Worm (Caenorhabditis elegans) whole organism, young adult: ENCODE results near the gene E02H4.8.

ENCODE experiments used
- F23B12.7 ChIP-seq: sonication (generic microtip); optimal IDR thresholded peaks from 2 replicates; lab custom pipeline; 2017; ENCODE audit warnings: missing genetic modification characterization, mild to moderate bottlenecking, missing compliant biosample characterization, antibody characterized with exemption, moderate library complexity; ENCODE audit not compliant: insufficient read depth
- Y56A3A.18 ChIP-seq: fragments of 200-800 bp; sonication (Bioruptor generic); IDR thresholded peaks from 2 replicates; pipeline ENCODE4 v1.3.6; 2022; ENCODE audit warnings: missing genetic modification reagents, missing genetic modification characterization, missing compliant biosample characterization
- ceh-79 ChIP-seq: sonication (generic microtip); optimal IDR thresholded peaks from 2 replicates; lab custom pipeline; 2017; ENCODE audit warnings: mild to moderate bottlenecking, missing genetic modification characterization, missing compliant biosample characterization
- egl-44 ChIP-seq: fragments of 200-800 bp; sonication (Bioruptor generic); IDR thresholded peaks from 2 replicates; pipeline ENCODE4 v1.3.6; 2022; ENCODE audit warnings: missing genetic modification reagents, missing genetic modification characterization, missing compliant biosample characterization
- gei-17 ChIP-seq: fragments of 200-800 bp; sonication (Bioruptor generic); optimal IDR thresholded peaks from 2 replicates; lab custom pipeline; 2018; ENCODE audit warnings: mild to moderate bottlenecking, missing genetic modification characterization, missing compliant biosample characterization
- hlh-26 ChIP-seq: fragments of 200-800 bp; sonication (Bioruptor generic); conservative IDR thresholded peaks from 2 replicates; pipeline ENCODE4 v1.3.6; 2022; ENCODE audit warnings: missing genetic modification reagents, missing genetic modification characterization, missing compliant biosample characterization
- let-526 ChIP-seq: fragments of 200-800 bp; sonication (Bioruptor generic); IDR thresholded peaks from 2 replicates; pipeline ENCODE4 v1.3.6; 2022; ENCODE audit warnings: missing genetic modification reagents, missing genetic modification characterization, missing compliant biosample characterization
- lin-35 ChIP-seq, 3 experiments: fragments of 150-350 bp in 2 of 3; sonication (generic microtip) in 1 of 3; optimal IDR thresholded peaks; 2 replicates each; lab custom pipeline; 2014 to 2018; ENCODE audit warnings: missing biosample characterization in 3 of 3, missing genetic modification characterization in 3 of 3, missing genetic modification reagents in 3 of 3
- nhr-90 ChIP-seq: sonication (generic microtip); optimal IDR thresholded peaks from 2 replicates; lab custom pipeline; 2016; ENCODE audit warnings: missing genotype, mild to moderate bottlenecking, missing genetic modification characterization, missing compliant biosample characterization
- rcor-1 ChIP-seq: fragments of 200-800 bp; sonication (Bioruptor generic); IDR thresholded peaks from 2 replicates; pipeline ENCODE4 v1.3.6; 2022; ENCODE audit warnings: missing genetic modification reagents, missing genetic modification characterization, missing compliant biosample characterization
- snpc-1.1 ChIP-seq: sonication (generic microtip); optimal IDR thresholded peaks from 2 replicates; lab custom pipeline; 2017; ENCODE audit warnings: missing genetic modification characterization, mild to moderate bottlenecking, missing compliant biosample characterization, antibody characterized with exemption, moderate library complexity, missing genotype, missing genetic modification reagents; ENCODE audit not compliant: insufficient read depth
- snpc-3.4 ChIP-seq: sonication (generic microtip); optimal IDR thresholded peaks from 2 replicates; lab custom pipeline; 2017; ENCODE audit warnings: missing genetic modification characterization, mild to moderate bottlenecking, missing compliant biosample characterization, antibody characterized with exemption, moderate library complexity, missing genotype, missing genetic modification reagents
- snpc-4 ChIP-seq, 5 experiments: fragments of 150-350 bp in 1 of 5; sonication (generic microtip) in 4 of 5; optimal IDR thresholded peaks; 2 replicates each; lab custom pipeline; 2014 to 2018; ENCODE audit warnings: missing genetic modification characterization in 5 of 5, missing biosample characterization in 3 of 5, antibody characterized with exemption in 2 of 5, mild to moderate bottlenecking in 2 of 5, missing compliant biosample characterization in 2 of 5, missing genotype in 2 of 5, moderate library complexity in 2 of 5, missing genetic modification reagents in 1 of 5
- unc-130 ChIP-seq: sonication (generic microtip); optimal IDR thresholded peaks from 2 replicates; lab custom pipeline; 2016; ENCODE audit warnings: missing genetic modification reagents, missing genetic modification characterization, missing compliant biosample characterization

DNA sequence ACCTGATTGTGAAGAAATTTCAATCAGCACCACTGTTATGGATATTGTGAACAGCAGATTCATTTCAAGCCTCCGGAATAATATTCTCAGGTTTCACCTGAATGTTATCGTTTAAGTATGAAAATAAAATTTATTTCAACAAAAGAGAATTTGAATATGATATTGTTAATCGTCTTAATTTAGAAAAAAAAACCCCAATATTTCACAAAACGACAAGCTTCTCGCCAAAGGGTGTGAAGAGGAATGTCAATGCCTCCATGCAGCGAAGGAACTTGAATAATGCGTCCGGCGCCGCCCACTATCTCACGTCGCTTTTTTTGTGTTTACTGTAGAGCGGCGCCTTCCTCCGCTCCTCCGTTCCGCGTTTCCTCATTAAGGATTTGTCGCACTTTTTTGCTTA is 39.7 kb upstream of the E02H4.8 start, which contains the start of gene C11H1.5:
- TF ChIP-seq lin-35 (GFP tag; optimal IDR thresholded peaks at IDR 0.05; lab: Kevin White, UChicago) (no peak), snpc-4 (GFP tag; optimal IDR thresholded peaks at IDR 0.05; lab: Kevin White, UChicago) (no peak), snpc-4 (tag; optimal IDR thresholded peaks at IDR 0.05; lab: Kevin White, UChicago) (no peak), egl-44 (GFP tag; lab: Robert Waterston, UW) (no peak), unc-130 (no peak), hlh-26 (no peak), F23B12.7 (tag; lab: Kevin White, UChicago) (no peak), rcor-1 (GFP tag; lab: Robert Waterston, UW) (no peak), nhr-90 (tag; lab: Kevin White, UChicago) (no peak), snpc-1.1 (tag; lab: Kevin White, UChicago) (no peak), snpc-3.4 (tag; lab: Kevin White, UChicago) (no peak), let-526 (GFP tag; lab: Robert Waterston, UW) (no peak), ceh-79 (tag; lab: Kevin White, UChicago) (no peak), gei-17 (GFP tag; lab: Kevin White, UChicago) (no peak), Y56A3A.18 (GFP tag; lab: Robert Waterston, UW) (no peak)
